Worm (Caenorhabditis elegans) whole organism, L1 larva: Measurements from ENCODE around the gene cdc-48.1.

Experiments used
- C16A3.4 ChIP-seq: fragments of 150-350 bp; optimal IDR thresholded peaks from 2 replicates; lab custom pipeline; 2014; ENCODE audit warnings: missing biosample characterization, missing genetic modification characterization
- F16B12.6 ChIP-seq: fragments of 150-350 bp; optimal IDR thresholded peaks from 2 replicates; lab custom pipeline; 2014; ENCODE audit warnings: missing biosample characterization, missing genetic modification characterization
- ama-1 ChIP-seq: fragments of 150-350 bp; optimal IDR thresholded peaks from 2 replicates; lab custom pipeline; 2014
- ceh-63 ChIP-seq: fragments of 200-800 bp; sonication (Bioruptor generic); optimal IDR thresholded peaks from 2 replicates; lab custom pipeline; 2018; ENCODE audit warnings: mild to moderate bottlenecking, missing genetic modification characterization, missing compliant biosample characterization
- ceh-8 ChIP-seq: fragments of 200-800 bp; sonication (Bioruptor generic); optimal IDR thresholded peaks from 2 replicates; lab custom pipeline; 2018; ENCODE audit warnings: mild to moderate bottlenecking, missing genetic modification characterization, moderate library complexity, missing compliant biosample characterization
- ceh-88 ChIP-seq: fragments of 200-800 bp; sonication (Bioruptor generic); IDR thresholded peaks from 2 replicates; pipeline ENCODE4 v1.3.6; 2022; ENCODE audit warnings: missing genetic modification characterization, missing compliant biosample characterization
- dpl-1 ChIP-seq, 3 experiments: fragments of 150-350 bp in 2 of 3; sonication (generic microtip) in 1 of 3; optimal IDR thresholded peaks; 2 replicates each; lab custom pipeline; 2014 to 2017; ENCODE audit warnings: missing biosample characterization in 3 of 3, missing genetic modification characterization in 3 of 3, missing genetic modification reagents in 3 of 3
- dsc-1 ChIP-seq: sonication (generic microtip); optimal IDR thresholded peaks from 2 replicates; lab custom pipeline; 2016; ENCODE audit warnings: mild to moderate bottlenecking, missing genetic modification characterization, missing compliant biosample characterization
- efl-1 ChIP-seq, 4 experiments: fragments of 150-350 bp; optimal IDR thresholded peaks in 3 of 4; peaks in 1 of 4; 1 replicate in 1 of 4; 2 replicates in 3 of 4; lab custom pipeline; 2014; ENCODE audit warnings: missing biosample characterization in 2 of 4, missing genetic modification characterization in 2 of 4, missing genetic modification reagents in 2 of 4
- efl-3 ChIP-seq: fragments of 200-800 bp; sonication (Bioruptor generic); optimal IDR thresholded peaks from 2 replicates; lab custom pipeline; 2018; ENCODE audit warnings: mild to moderate bottlenecking, missing genetic modification characterization, missing compliant biosample characterization
- egl-27 ChIP-seq, 2 experiments: fragments of 150-350 bp in 1 of 2; sonication (generic microtip); optimal IDR thresholded peaks; 3 replicates each; lab custom pipeline; 2017 to 2018; ENCODE audit warnings: missing biosample characterization in 2 of 2, missing genetic modification characterization in 2 of 2, missing genetic modification reagents in 2 of 2
- ets-5 ChIP-seq: fragments of 200-800 bp; sonication (Bioruptor generic); IDR thresholded peaks from 2 replicates; pipeline ENCODE4 v1.3.6; 2022; ENCODE audit warnings: missing genetic modification characterization, missing compliant biosample characterization
- fkh-10 ChIP-seq: sonication (generic microtip); optimal IDR thresholded peaks from 2 replicates; lab custom pipeline; 2017; ENCODE audit warnings: missing biosample characterization, missing genetic modification reagents, missing genetic modification characterization
- fkh-4 ChIP-seq: sonication (generic microtip); optimal IDR thresholded peaks from 2 replicates; lab custom pipeline; 2016; ENCODE audit warnings: missing compliant biosample characterization, missing genetic modification characterization, borderline replicate concordance
- fos-1 ChIP-seq: fragments of 150-350 bp; optimal IDR thresholded peaks from 2 replicates; lab custom pipeline; 2014; ENCODE audit warnings: missing biosample characterization, missing genetic modification characterization
- grh-1 ChIP-seq: fragments of 200-800 bp; sonication (Bioruptor generic); IDR thresholded peaks from 2 replicates; pipeline ENCODE4 v1.3.6; 2022; ENCODE audit warnings: missing genetic modification reagents, missing genetic modification characterization, missing compliant biosample characterization
- hpl-2 ChIP-seq: fragments of 150-350 bp; optimal IDR thresholded peaks from 2 replicates; lab custom pipeline; 2014; ENCODE audit warnings: missing biosample characterization, missing genetic modification reagents, missing genetic modification characterization
- jun-1 ChIP-seq: fragments of 150-350 bp; optimal IDR thresholded peaks from 2 replicates; lab custom pipeline; 2014; ENCODE audit warnings: missing biosample characterization, missing genetic modification reagents, missing genetic modification characterization
- lin-14 ChIP-seq: fragments of 200-800 bp; sonication (Bioruptor generic); optimal IDR thresholded peaks from 2 replicates; lab custom pipeline; 2018; ENCODE audit warnings: mild to moderate bottlenecking, missing genetic modification characterization, moderate library complexity, missing compliant biosample characterization
- lin-35 ChIP-seq, 2 experiments: fragments of 150-350 bp; optimal IDR thresholded peaks; 2 replicates each; lab custom pipeline; 2014; ENCODE audit warnings: missing biosample characterization in 2 of 2, missing genetic modification characterization in 2 of 2, missing genetic modification reagents in 2 of 2
- lin-39 ChIP-seq: fragments of 150-350 bp; optimal IDR thresholded peaks from 2 replicates; lab custom pipeline; 2014; ENCODE audit warnings: missing biosample characterization, missing genetic modification reagents, missing genetic modification characterization
- lir-3 ChIP-seq: sonication (generic microtip); optimal IDR thresholded peaks from 2 replicates; lab custom pipeline; 2016; ENCODE audit warnings: mild to moderate bottlenecking, missing genetic modification characterization, moderate library complexity, missing compliant biosample characterization; ENCODE audit not compliant: poor library complexity
- lsy-2 ChIP-seq, 2 experiments: fragments of 150-350 bp; optimal IDR thresholded peaks; 2 replicates each; lab custom pipeline; 2014; ENCODE audit warnings: missing biosample characterization in 2 of 2, missing genetic modification characterization in 2 of 2
- mef-2 ChIP-seq: fragments of 150-350 bp; optimal IDR thresholded peaks from 2 replicates; lab custom pipeline; 2014; ENCODE audit warnings: missing biosample characterization, missing genetic modification characterization
- mep-1 ChIP-seq: fragments of 150-350 bp; optimal IDR thresholded peaks from 2 replicates; lab custom pipeline; 2014; ENCODE audit warnings: missing biosample characterization, missing genetic modification characterization
- nhr-11 ChIP-seq: fragments of 150-350 bp; optimal IDR thresholded peaks from 2 replicates; lab custom pipeline; 2014; ENCODE audit warnings: missing biosample characterization, missing genetic modification characterization
- nhr-12 ChIP-seq: sonication (generic microtip); optimal IDR thresholded peaks from 2 replicates; lab custom pipeline; 2017; ENCODE audit warnings: missing biosample characterization, missing genetic modification characterization
- nhr-237 ChIP-seq: fragments of 150-350 bp; optimal IDR thresholded peaks from 2 replicates; lab custom pipeline; 2014; ENCODE audit warnings: missing biosample characterization, missing genetic modification characterization
- nhr-28 ChIP-seq: fragments of 150-350 bp; optimal IDR thresholded peaks from 2 replicates; lab custom pipeline; 2014; ENCODE audit warnings: missing biosample characterization, missing genetic modification characterization
- nhr-71 ChIP-seq: sonication (generic microtip); optimal IDR thresholded peaks from 2 replicates; lab custom pipeline; 2016; ENCODE audit warnings: mild to moderate bottlenecking, missing genetic modification characterization, moderate library complexity, missing compliant biosample characterization
- nhr-76 ChIP-seq: sonication (generic microtip); optimal IDR thresholded peaks from 2 replicates; lab custom pipeline; 2017; ENCODE audit warnings: missing biosample characterization, missing genetic modification characterization
- nhr-77 ChIP-seq: fragments of 150-350 bp; optimal IDR thresholded peaks from 2 replicates; lab custom pipeline; 2014; ENCODE audit warnings: missing biosample characterization, missing genetic modification characterization
- nhr-90 ChIP-seq: sonication (generic microtip); optimal IDR thresholded peaks from 2 replicates; lab custom pipeline; 2016; ENCODE audit warnings: mild to moderate bottlenecking, missing genetic modification characterization, missing compliant biosample characterization; ENCODE audit not compliant: poor library complexity
- pax-3 ChIP-seq: fragments of 200-800 bp; sonication (Bioruptor generic); optimal IDR thresholded peaks from 2 replicates; lab custom pipeline; 2018; ENCODE audit warnings: mild to moderate bottlenecking, missing genetic modification characterization, moderate library complexity, missing compliant biosample characterization
- pqm-1 ChIP-seq: sonication (generic microtip); optimal IDR thresholded peaks from 3 replicates; lab custom pipeline; 2017; ENCODE audit warnings: missing biosample characterization, missing genetic modification characterization
- rnt-1 ChIP-seq: sonication (generic microtip); optimal IDR thresholded peaks from 2 replicates; lab custom pipeline; 2016; ENCODE audit warnings: mild to moderate bottlenecking, missing genetic modification characterization, moderate library complexity, missing compliant biosample characterization
- snpc-4 ChIP-seq: fragments of 150-350 bp; optimal IDR thresholded peaks from 2 replicates; lab custom pipeline; 2014; ENCODE audit warnings: missing biosample characterization, missing genetic modification characterization
- snu-23 ChIP-seq: sonication (generic microtip); optimal IDR thresholded peaks from 2 replicates; lab custom pipeline; 2016; ENCODE audit warnings: missing genetic modification characterization, missing compliant biosample characterization
- sox-4 ChIP-seq: sonication (generic microtip); optimal IDR thresholded peaks from 2 replicates; lab custom pipeline; 2016; ENCODE audit warnings: missing genetic modification characterization, missing compliant biosample characterization
- sup-37 ChIP-seq: fragments of 200-800 bp; sonication (Bioruptor generic); optimal IDR thresholded peaks from 2 replicates; lab custom pipeline; 2018; ENCODE audit warnings: mild to moderate bottlenecking, missing genetic modification characterization, missing compliant biosample characterization
- swsn-7 ChIP-seq: sonication (generic microtip); optimal IDR thresholded peaks from 2 replicates; lab custom pipeline; 2016; ENCODE audit warnings: missing genetic modification characterization, missing compliant biosample characterization
- unc-62 ChIP-seq: fragments of 150-350 bp; optimal IDR thresholded peaks from 2 replicates; lab custom pipeline; 2014; ENCODE audit warnings: missing biosample characterization, missing genetic modification reagents, missing genetic modification characterization
- unc-86 ChIP-seq: sonication (generic microtip); optimal IDR thresholded peaks from 2 replicates; lab custom pipeline; 2016; ENCODE audit warnings: missing genetic modification characterization, missing compliant biosample characterization
- vab-15 ChIP-seq: sonication (generic microtip); optimal IDR thresholded peaks from 2 replicates; lab custom pipeline; 2017; ENCODE audit warnings: missing genotype, mild to moderate bottlenecking, missing genetic modification characterization, missing compliant biosample characterization
- zag-1 ChIP-seq: fragments of 150-350 bp; optimal IDR thresholded peaks from 2 replicates; lab custom pipeline; 2014; ENCODE audit warnings: missing biosample characterization, missing genetic modification characterization
- zip-4 ChIP-seq: fragments of 200-800 bp; sonication (Bioruptor generic); optimal IDR thresholded peaks from 2 replicates; lab custom pipeline; 2018; ENCODE audit warnings: mild to moderate bottlenecking, missing genetic modification characterization, moderate library complexity, missing compliant biosample characterization
- ztf-4 ChIP-seq: fragments of 150-350 bp; optimal IDR thresholded peaks from 2 replicates; lab custom pipeline; 2014; ENCODE audit warnings: missing biosample characterization, missing genetic modification characterization

Gene cdc-48.1

ce11 chrII:10553377-10554045, 9.7 kb downstream of the cdc-48.1 start:
- TF ChIP-seq lin-35 (GFP tag; optimal IDR thresholded peaks at IDR 0.05; lab: Kevin White, UChicago), result peak in 1 of 2 experiments; percentile 3
- TF ChIP-seq zag-1 (tag; lab: Kevin White, UChicago), result no peak
- TF ChIP-seq snu-23 (GFP tag; lab: Kevin White, UChicago), result no peak
- TF ChIP-seq egl-27 (tag; optimal IDR thresholded peaks at IDR 0.05; lab: Kevin White, UChicago), result no peak
- TF ChIP-seq vab-15 (tag; lab: Kevin White, UChicago), result no peak
- TF ChIP-seq lin-14, result peak; percentile 4
- TF ChIP-seq nhr-11 (tag; lab: Kevin White, UChicago), result no peak
- TF ChIP-seq fkh-4 (tag; lab: Kevin White, UChicago), result no peak
- no peak for TF ChIP-seq fkh-10
- no peak for TF ChIP-seq nhr-28
- no peak for TF ChIP-seq nhr-77
- no peak for TF ChIP-seq ztf-4 (tag; lab: Kevin White, UChicago)
- no peak for TF ChIP-seq unc-62
- no peak for TF ChIP-seq nhr-76 (tag; lab: Kevin White, UChicago)
- TF ChIP-seq nhr-237 (tag; lab: Kevin White, UChicago), result no peak
- no peak for TF ChIP-seq ceh-8 (GFP tag; lab: Kevin White, UChicago)
- peak; percentile 28 for TF ChIP-seq rnt-1
- no peak for TF ChIP-seq hpl-2 (GFP tag; lab: Kevin White, UChicago)
- TF ChIP-seq sox-4 (tag; lab: Kevin White, UChicago), result no peak
- TF ChIP-seq snpc-4 (tag; lab: Kevin White, UChicago), result no peak
- TF ChIP-seq jun-1, result no peak
- TF ChIP-seq swsn-7 (tag; lab: Kevin White, UChicago), result no peak
- no peak for TF ChIP-seq lin-39 (tag; lab: Kevin White, UChicago)
- TF ChIP-seq ets-5 (GFP tag; lab: Robert Waterston, UW), result no peak
- no peak for TF ChIP-seq dpl-1 (GFP tag; optimal IDR thresholded peaks at IDR 0.05; lab: Kevin White, UChicago)
- no peak for TF ChIP-seq efl-1 (optimal IDR thresholded peaks at IDR 0.05; lab: Kevin White, UChicago)
- TF ChIP-seq efl-1 (GFP tag; optimal IDR thresholded peaks at IDR 0.05 in 1 of 2; lab: Kevin White, UChicago), result peak in 1 of 2 experiments; percentile 33
- TF ChIP-seq nhr-71 (tag; lab: Kevin White, UChicago), result no peak
- no peak for TF ChIP-seq dsc-1
- no peak for TF ChIP-seq mef-2 (tag; lab: Kevin White, UChicago)
- no peak for TF ChIP-seq ceh-88 (GFP tag; lab: Robert Waterston, UW)
- peak; percentile 73 for TF ChIP-seq ama-1

- peak; percentile 87 for TF ChIP-seq C16A3.4
- TF ChIP-seq pqm-1 (tag; lab: Kevin White, UChicago), result no peak
- TF ChIP-seq grh-1, result peak; percentile 93
- peak; percentile 91 for TF ChIP-seq fos-1 (tag; lab: Kevin White, UChicago)
- TF ChIP-seq nhr-71 (tag; lab: Kevin White, UChicago), result peak; percentile 99
- TF ChIP-seq lin-14, result peak; percentile 99
- TF ChIP-seq hpl-2 (GFP tag; lab: Kevin White, UChicago), result peak; percentile 93
- peak; percentile 81 for TF ChIP-seq lir-3 (tag; lab: Kevin White, UChicago)
- TF ChIP-seq F16B12.6 (tag; lab: Kevin White, UChicago), result peak; percentile 49
- TF ChIP-seq unc-86 (tag; lab: Kevin White, UChicago), result peak; percentile 96
- peak; percentile 45 for TF ChIP-seq nhr-28
- peak; percentile 33 for TF ChIP-seq efl-3 (GFP tag; lab: Kevin White, UChicago)
- peak; percentile 55 for TF ChIP-seq sup-37 (GFP tag; lab: Kevin White, UChicago)
- TF ChIP-seq nhr-12 (tag; lab: Kevin White, UChicago), result no peak
- peak; percentile 92 to 96 for TF ChIP-seq lsy-2 (tag; optimal IDR thresholded peaks at IDR 0.05; lab: Kevin White, UChicago)
- TF ChIP-seq rnt-1, result peak; percentile 88
- peak; percentile 63 for TF ChIP-seq zip-4 (GFP tag; lab: Kevin White, UChicago)
- peak; percentile 85 for TF ChIP-seq ceh-8 (GFP tag; lab: Kevin White, UChicago)
- peak; percentile 84 for TF ChIP-seq dsc-1
- peak; percentile 67 to 75 (median 72) for TF ChIP-seq dpl-1 (GFP tag; optimal IDR thresholded peaks at IDR 0.05; lab: Kevin White, UChicago)
- TF ChIP-seq snpc-4 (tag; lab: Kevin White, UChicago), result peak; percentile 77
- peak; percentile 21 for TF ChIP-seq ceh-63
- peak; percentile 95 for TF ChIP-seq ztf-4 (tag; lab: Kevin White, UChicago)
- TF ChIP-seq mep-1 (tag; lab: Kevin White, UChicago), result peak; percentile 99
- TF ChIP-seq snu-23 (GFP tag; lab: Kevin White, UChicago), result peak; percentile 97
- no peak for TF ChIP-seq fkh-4 (tag; lab: Kevin White, UChicago)
- TF ChIP-seq pax-3 (tag; lab: Kevin White, UChicago), result peak; percentile 88
- peak; percentile 92 for TF ChIP-seq nhr-237 (tag; lab: Kevin White, UChicago)
- peak; percentile 95 for TF ChIP-seq nhr-90 (tag; lab: Kevin White, UChicago)
- peak; percentile 75 to 94 for TF ChIP-seq egl-27 (tag; optimal IDR thresholded peaks at IDR 0.05; lab: Kevin White, UChicago)
Observed at ce11 chrII:10551985-10552736, 11.0 kb downstream of the cdc-48.1 start.
